Worm (Caenorhabditis elegans) whole organism, L2 larva: ENCODE measurements around the gene F16B4.4.

Source experiments
- R02D3.7 ChIP-seq: fragments of 150-350 bp; optimal IDR thresholded peaks from 2 replicates; lab custom pipeline; 2014; ENCODE audit warnings: missing biosample characterization, missing genetic modification characterization
- ama-1 ChIP-seq: fragments of 150-350 bp; optimal IDR thresholded peaks from 2 replicates; lab custom pipeline; 2018; ENCODE audit warnings: inconsistent platforms
- ceh-16 ChIP-seq: fragments of 150-350 bp; optimal IDR thresholded peaks from 2 replicates; lab custom pipeline; 2014; ENCODE audit warnings: missing biosample characterization, missing genetic modification characterization
- fos-1 ChIP-seq: fragments of 150-350 bp; optimal IDR thresholded peaks from 2 replicates; lab custom pipeline; 2014; ENCODE audit warnings: missing biosample characterization, missing genetic modification characterization
- mab-5 ChIP-seq: fragments of 150-350 bp; optimal IDR thresholded peaks from 2 replicates; lab custom pipeline; 2014; ENCODE audit warnings: missing biosample characterization, missing genetic modification characterization
- mdl-1 ChIP-seq, 2 experiments: fragments of 150-350 bp in 1 of 2; sonication (generic microtip) in 1 of 2; optimal IDR thresholded peaks; 2 replicates each; lab custom pipeline; 2017; ENCODE audit warnings: missing biosample characterization in 2 of 2, missing genetic modification characterization in 2 of 2
- nhr-11 ChIP-seq: fragments of 150-350 bp; optimal IDR thresholded peaks from 2 replicates; lab custom pipeline; 2014; ENCODE audit warnings: missing biosample characterization, missing genetic modification characterization
- nhr-12 ChIP-seq: fragments of 150-350 bp; optimal IDR thresholded peaks from 2 replicates; lab custom pipeline; 2014; ENCODE audit warnings: missing biosample characterization, missing genetic modification characterization
- nhr-25 ChIP-seq: fragments of 150-350 bp; sonication (generic microtip); optimal IDR thresholded peaks from 3 replicates; lab custom pipeline; 2014; ENCODE audit warnings: missing biosample characterization, missing genetic modification characterization
- nhr-6 ChIP-seq: fragments of 150-350 bp; optimal IDR thresholded peaks from 2 replicates; lab custom pipeline; 2014; ENCODE audit warnings: missing biosample characterization, missing genetic modification characterization
- sem-4 ChIP-seq: fragments of 150-350 bp; optimal IDR thresholded peaks from 2 replicates; lab custom pipeline; 2014; ENCODE audit warnings: missing biosample characterization, missing genetic modification reagents, missing genetic modification characterization
- skn-1 ChIP-seq: sonication (generic microtip); optimal IDR thresholded peaks from 2 replicates; lab custom pipeline; 2017; ENCODE audit warnings: missing biosample characterization, missing genetic modification characterization
- snpc-4 ChIP-seq: fragments of 150-350 bp; optimal IDR thresholded peaks from 2 replicates; lab custom pipeline; 2014; ENCODE audit warnings: missing biosample characterization, missing genetic modification characterization
- unc-62 ChIP-seq: fragments of 150-350 bp; optimal IDR thresholded peaks from 2 replicates; lab custom pipeline; 2014; ENCODE audit warnings: missing biosample characterization, missing genetic modification reagents, missing genetic modification characterization

DNA sequence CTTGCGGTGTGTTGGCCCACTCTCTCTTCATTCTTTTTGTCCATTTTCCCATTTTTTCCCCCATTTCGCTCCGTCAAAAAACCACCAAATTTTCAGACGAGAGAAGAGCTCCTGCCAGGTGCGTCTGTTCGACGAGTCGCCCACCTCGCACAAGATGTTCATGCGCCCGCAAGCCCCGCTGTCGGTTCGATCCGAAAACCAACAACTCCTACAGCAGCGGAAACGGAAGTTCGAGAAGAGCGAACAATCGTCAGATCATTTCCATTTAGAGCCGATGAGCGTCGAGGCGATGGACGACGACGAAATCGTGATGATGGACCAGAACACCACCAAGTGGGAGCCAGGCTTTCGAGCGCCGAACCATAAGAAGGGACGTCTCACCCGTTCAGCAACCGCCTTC lies 10.6 kb upstream of the F16B4.4 start:
- TF ChIP-seq R02D3.7: no peak
- TF ChIP-seq skn-1 (tag; lab: Kevin White, UChicago): no peak
- no peak for TF ChIP-seq mab-5 (tag; lab: Kevin White, UChicago)
- no peak for TF ChIP-seq ceh-16
- TF ChIP-seq snpc-4 (tag; lab: Kevin White, UChicago): no peak
- no peak for TF ChIP-seq nhr-12 (tag; lab: Kevin White, UChicago)
- no peak for TF ChIP-seq sem-4 (tag; lab: Kevin White, UChicago)
- TF ChIP-seq unc-62 (GFP tag; lab: Kevin White, UChicago): no peak
- TF ChIP-seq fos-1: no peak
- TF ChIP-seq nhr-6 (tag; lab: Kevin White, UChicago): no peak
- no peak for TF ChIP-seq nhr-25 (tag; lab: Kevin White, UChicago)
- TF ChIP-seq nhr-11 (tag; lab: Kevin White, UChicago): no peak
- no peak for TF ChIP-seq ama-1 (lab: Kevin White, UChicago)
- no peak for TF ChIP-seq mdl-1 (tag; optimal IDR thresholded peaks at IDR 0.05; lab: Kevin White, UChicago)
